Fruit fly (Drosophila melanogaster): ENCODE data around the gene Nuak.

Nuak gene

dm6 chr3R:10272695-10273094 lies 8.6 kb downstream of the Nuak start (continued):
- TF ChIP-seq seq (GFP tag; IDR thresholded peaks at IDR 0.05) (0 out of 2 replicates have a peak, but pooled peaks have one; percentile 44), Dref (GFP tag; IDR thresholded peaks at IDR 0.05) (no peak), Doc3 (GFP tag; IDR thresholded peaks at IDR 0.05; ENCODE audit: partially characterized antibody) (no peak), CG2129 (GFP tag; IDR thresholded peaks at IDR 0.05; ENCODE audit: partially characterized antibody) (no peak), CG12391 (tag; optimal IDR thresholded peaks at IDR 0.05) (peak; percentile 18), chif (GFP tag; optimal IDR thresholded peaks at IDR 0.05) (peak in 1 of 2 experiments; percentile 6), croc (GFP tag; conservative IDR thresholded peaks at IDR 0.05) (no peak; the same call in 2 of the 3 replicates), CG13894 (tag; optimal IDR thresholded peaks at IDR 0.05) (no peak), Usf (GFP tag; optimal IDR thresholded peaks at IDR 0.05) (no peak), salm (tag; optimal IDR thresholded peaks at IDR 0.05) (peak; percentile 3), zfh2 (GFP tag; optimal IDR thresholded peaks at IDR 0.05) (no peak), CG1024 (GFP tag; IDR thresholded peaks at IDR 0.05) (0 out of 2 replicates have a peak, but pooled peaks have one; percentile 39), CG2875 (GFP tag; optimal IDR thresholded peaks at IDR 0.05) (no peak), bsh (GFP tag; optimal IDR thresholded peaks at IDR 0.05) (no peak), Eip74EF (GFP tag; optimal IDR thresholded peaks at IDR 0.05) (no peak), lola (GFP tag; optimal IDR thresholded peaks at IDR 0.05) (no peak), CG12104 (GFP tag; optimal IDR thresholded peaks at IDR 0.05) (no peak), sim (GFP tag; IDR thresholded peaks at IDR 0.05) (no peak), br (optimal IDR thresholded peaks at IDR 0.05) (no peak), CG10654 (GFP tag; optimal IDR thresholded peaks at IDR 0.05) (no peak), CG9727 (GFP tag; optimal IDR thresholded peaks at IDR 0.05) (no peak), CG18262 (tag; optimal IDR thresholded peaks at IDR 0.05) (peak; percentile 6), nerfin-2 (GFP tag; IDR thresholded peaks at IDR 0.05; ENCODE audit: partially characterized antibody) (no peak), tio (GFP tag; optimal IDR thresholded peaks at IDR 0.05) (no peak), fd102C (GFP tag; optimal IDR thresholded peaks at IDR 0.05) (no peak), Pdp1 (GFP tag; optimal IDR thresholded peaks at IDR 0.05) (peak in 1 of 2 experiments; percentile 10), CG4360 (GFP tag; IDR thresholded peaks at IDR 0.05) (no peak), repo (GFP tag; optimal IDR thresholded peaks at IDR 0.05) (no peak), CG11398 (GFP tag; optimal IDR thresholded peaks at IDR 0.05) (no peak), ham (GFP tag; IDR thresholded peaks at IDR 0.05) (no peak), mld (GFP tag; IDR thresholded peaks at IDR 0.05; ENCODE audit: partially characterized antibody) (no peak), CG7745 (tag; optimal IDR thresholded peaks at IDR 0.05) (no peak), CG7928 (GFP tag; optimal IDR thresholded peaks at IDR 0.05) (no peak), CrebB (tag; optimal IDR thresholded peaks at IDR 0.05) (no peak), Taf1 (GFP tag; IDR thresholded peaks at IDR 0.05) (no peak), CG7372 (GFP tag; IDR thresholded peaks at IDR 0.05) (no peak), gcm2 (GFP tag; optimal IDR thresholded peaks at IDR 0.05) (no peak)

dm6 chr3R:10274306-10274705 lies 10.2 kb downstream of the Nuak start:
- TF ChIP-seq Dad (GFP tag; optimal IDR thresholded peaks at IDR 0.05) (no peak), Ets65A (GFP tag) (peak; percentile 92), zen (tag; optimal IDR thresholded peaks at IDR 0.05) (no peak)

Data from whole organism, embryonic.